Fruit fly (Drosophila melanogaster) whole organism, prepupa: ENCODE results near the gene Muted.

ENCODE experiments used
- Blimp-1 ChIP-seq: fragments of 200-800 bp; sonication (Bioruptor generic); optimal IDR thresholded peaks from 3 replicates; lab custom pipeline; 2017; ENCODE audit warnings: missing biosample characterization, missing genetic modification characterization, mild to moderate bottlenecking, moderate library complexity, missing genetic modification reagents
- CG10631 ChIP-seq: fragments of 200-800 bp; sonication (Bioruptor generic); optimal IDR thresholded peaks from 2 replicates; lab custom pipeline; 2016; ENCODE audit warnings: missing biosample characterization, missing genetic modification characterization
- CG11294 ChIP-seq: fragments of 200-800 bp; sonication (Bioruptor generic); IDR thresholded peaks from 2 replicates; pipeline ENCODE4 v1.3.6; 2022; ENCODE audit warnings: missing biosample characterization, missing genetic modification characterization
- CG11762 ChIP-seq: fragments of 200-800 bp; sonication (Bioruptor generic); optimal IDR thresholded peaks from 3 replicates; lab custom pipeline; 2016; ENCODE audit warnings: missing biosample characterization, missing genetic modification characterization; ENCODE audit not compliant: insufficient read depth
- CG11902 ChIP-seq: fragments of 200-800 bp; sonication (Bioruptor generic); optimal IDR thresholded peaks from 3 replicates; lab custom pipeline; 2016; ENCODE audit warnings: missing biosample characterization, missing genetic modification characterization
- CG16779 ChIP-seq: fragments of 200-800 bp; sonication (Bioruptor generic); optimal IDR thresholded peaks from 3 replicates; lab custom pipeline; 2017; ENCODE audit warnings: missing biosample characterization, mild to moderate bottlenecking, missing genetic modification characterization
- CG3032 ChIP-seq: fragments of 200-800 bp; optimal IDR thresholded peaks from 2 replicates; lab custom pipeline; 2019; ENCODE audit warnings: missing biosample characterization, mild to moderate bottlenecking, missing genetic modification characterization, moderate library complexity
- CG31627 ChIP-seq: fragments of 200-800 bp; sonication (Bioruptor generic); optimal IDR thresholded peaks from 3 replicates; lab custom pipeline; 2016; ENCODE audit warnings: missing biosample characterization, missing genetic modification characterization
- CG32006 ChIP-seq: fragments of 200-800 bp; sonication (Bioruptor generic); optimal IDR thresholded peaks from 3 replicates; lab custom pipeline; 2017; ENCODE audit warnings: missing biosample characterization, mild to moderate bottlenecking, missing genetic modification characterization
- CG4318 ChIP-seq: fragments of 200-800 bp; sonication (Bioruptor generic); optimal IDR thresholded peaks from 3 replicates; lab custom pipeline; 2017; ENCODE audit warnings: missing biosample characterization, mild to moderate bottlenecking, missing genetic modification characterization
- CG6163 ChIP-seq: fragments of 200-800 bp; sonication (Bioruptor generic); IDR thresholded peaks from 3 replicates; pipeline ENCODE4 v1.3.6; 2022; ENCODE audit warnings: missing biosample characterization, missing genetic modification characterization
- CG6808 ChIP-seq: fragments of 200-800 bp; sonication (Bioruptor generic); optimal IDR thresholded peaks from 3 replicates; lab custom pipeline; 2017; ENCODE audit warnings: missing biosample characterization, missing genetic modification characterization, mild to moderate bottlenecking, moderate library complexity, missing genetic modification reagents
- CG7368 ChIP-seq: fragments of 200-800 bp; sonication (Bioruptor generic); optimal IDR thresholded peaks from 3 replicates; lab custom pipeline; 2016; ENCODE audit warnings: missing biosample characterization, missing genetic modification characterization
- CG8119 ChIP-seq: fragments of 200-800 bp; sonication (Bioruptor generic); IDR thresholded peaks from 3 replicates; pipeline ENCODE4 v1.3.6; 2022; ENCODE audit warnings: missing biosample characterization, missing genetic modification characterization
- CG8319 ChIP-seq: fragments of 200-800 bp; sonication (Bioruptor generic); optimal IDR thresholded peaks from 3 replicates; lab custom pipeline; 2016; ENCODE audit warnings: missing biosample characterization, missing genetic modification characterization
- CG8632 ChIP-seq: fragments of 200-800 bp; sonication (Bioruptor generic); optimal IDR thresholded peaks from 3 replicates; lab custom pipeline; 2016; ENCODE audit warnings: missing biosample characterization, missing genetic modification characterization
- Eip75B ChIP-seq: fragments of 200-800 bp; sonication (Bioruptor generic); optimal IDR thresholded peaks from 3 replicates; lab custom pipeline; 2016; ENCODE audit warnings: missing biosample characterization, missing genetic modification characterization
- Eip78C ChIP-seq: fragments of 200-800 bp; sonication (Bioruptor generic); peaks from one replicate; lab custom pipeline; 2016; ENCODE audit warnings: missing biosample characterization, missing genetic modification characterization
- Eip93F ChIP-seq: fragments of 200-800 bp; sonication (Bioruptor generic); optimal IDR thresholded peaks from 2 replicates; lab custom pipeline; 2016; ENCODE audit warnings: missing biosample characterization, mild to moderate bottlenecking, missing genetic modification characterization
- Ets21C ChIP-seq: fragments of 200-800 bp; sonication (Bioruptor generic); optimal IDR thresholded peaks from 3 replicates; lab custom pipeline; 2016; ENCODE audit warnings: missing biosample characterization, missing genetic modification characterization
- Ets96B ChIP-seq: fragments of 200-800 bp; optimal IDR thresholded peaks from 2 replicates; lab custom pipeline; 2019; ENCODE audit warnings: missing biosample characterization, mild to moderate bottlenecking, missing genetic modification characterization, moderate library complexity
- Hr38 ChIP-seq: sonication (Bioruptor generic); optimal IDR thresholded peaks from 2 replicates; lab custom pipeline; 2016; ENCODE audit warnings: missing biosample characterization, missing genetic modification characterization
- Hr4 ChIP-seq: fragments of 200-800 bp; sonication (Bioruptor generic); optimal IDR thresholded peaks from 3 replicates; lab custom pipeline; 2016; ENCODE audit warnings: missing biosample characterization, missing genetic modification characterization
- Lpt ChIP-seq: fragments of 200-800 bp; sonication (Bioruptor generic); optimal IDR thresholded peaks from 3 replicates; lab custom pipeline; 2016; ENCODE audit warnings: missing biosample characterization, missing genetic modification characterization
- Met ChIP-seq: fragments of 200-800 bp; sonication (Bioruptor generic); optimal IDR thresholded peaks from 3 replicates; lab custom pipeline; 2016; ENCODE audit warnings: missing biosample characterization, missing genetic modification characterization
- OdsH ChIP-seq: fragments of 200-800 bp; sonication (Bioruptor generic); optimal IDR thresholded peaks from 3 replicates; lab custom pipeline; 2016; ENCODE audit warnings: missing biosample characterization, missing genetic modification characterization
- Smox ChIP-seq: fragments of 200-800 bp; sonication (Bioruptor generic); optimal IDR thresholded peaks from 3 replicates; lab custom pipeline; 2016; ENCODE audit warnings: missing biosample characterization, missing genetic modification characterization
- Sox102F ChIP-seq: fragments of 200-800 bp; sonication (Bioruptor generic); optimal IDR thresholded peaks from 2 replicates; lab custom pipeline; 2016; ENCODE audit warnings: missing biosample characterization, mild to moderate bottlenecking, missing genetic modification characterization
- Sox15 ChIP-seq: fragments of 200-800 bp; sonication (Bioruptor generic); optimal IDR thresholded peaks from 3 replicates; lab custom pipeline; 2016; ENCODE audit warnings: missing biosample characterization, missing genetic modification characterization
- achi ChIP-seq: fragments of 200-800 bp; sonication (Bioruptor generic); optimal IDR thresholded peaks from 3 replicates; lab custom pipeline; 2016; ENCODE audit warnings: missing biosample characterization, missing genetic modification characterization
- acj6 ChIP-seq: fragments of 200-800 bp; sonication (Bioruptor generic); optimal IDR thresholded peaks from 3 replicates; lab custom pipeline; 2016; ENCODE audit warnings: missing biosample characterization, missing genetic modification characterization
- dsx ChIP-seq: fragments of 200-800 bp; optimal IDR thresholded peaks from 3 replicates; lab custom pipeline; 2019; ENCODE audit warnings: missing biosample characterization, mild to moderate bottlenecking, missing genetic modification characterization, moderate library complexity; ENCODE audit not compliant: poor library complexity, severe bottlenecking
- eg ChIP-seq: fragments of 200-800 bp; sonication (Bioruptor generic); IDR thresholded peaks from 3 replicates; pipeline ENCODE4 v1.3.6; 2022; ENCODE audit warnings: missing biosample characterization, missing genetic modification characterization
- fd59A ChIP-seq: fragments of 200-800 bp; sonication (Bioruptor generic); optimal IDR thresholded peaks from 2 replicates; lab custom pipeline; 2017; ENCODE audit warnings: missing biosample characterization, mild to moderate bottlenecking, missing genetic modification characterization, missing genetic modification reagents
- fd85E ChIP-seq: fragments of 200-800 bp; sonication (Bioruptor generic); optimal IDR thresholded peaks from 3 replicates; lab custom pipeline; 2016; ENCODE audit warnings: missing biosample characterization, missing genetic modification characterization
- lz ChIP-seq: fragments of 200-800 bp; sonication (Bioruptor generic); optimal IDR thresholded peaks from 3 replicates; lab custom pipeline; 2016; ENCODE audit warnings: missing biosample characterization, missing genetic modification characterization
- pdm3 ChIP-seq: fragments of 200-800 bp; sonication (Bioruptor generic); optimal IDR thresholded peaks from 3 replicates; lab custom pipeline; 2016; ENCODE audit warnings: missing biosample characterization, missing genetic modification characterization
- salr ChIP-seq, 2 experiments: fragments of 200-800 bp; sonication (Bioruptor generic); optimal IDR thresholded peaks; 3 replicates each; lab custom pipeline; 2016 to 2018; ENCODE audit warnings: missing biosample characterization in 2 of 2, missing genetic modification characterization in 2 of 2, mild to moderate bottlenecking in 1 of 2
- spab ChIP-seq: fragments of 200-800 bp; sonication (Bioruptor generic); optimal IDR thresholded peaks from 2 replicates; lab custom pipeline; 2017; ENCODE audit warnings: missing biosample characterization, mild to moderate bottlenecking, missing genetic modification characterization, missing genetic modification reagents
- topi ChIP-seq: fragments of 200-800 bp; sonication (Bioruptor generic); optimal IDR thresholded peaks from 3 replicates; lab custom pipeline; 2016; ENCODE audit warnings: missing biosample characterization, missing genetic modification characterization

Gene Muted

dm6 chr3R:22400246-22400645 is 37.8 kb downstream of the Muted start (continued):
- TF ChIP-seq CG16779 (tag; lab: Kevin White, UChicago) (no peak), CG3032 (peak; percentile 50), Blimp-1 (GFP tag; lab: Kevin White, UChicago) (no peak), Ets96B (peak; percentile 38), Eip78C (GFP tag; lab: Kevin White, UChicago) (no peak), CG11762 (GFP tag; lab: Kevin White, UChicago) (peak; percentile 7), topi (no peak), CG8119 (GFP tag; lab: Robert Waterston, UW) (peak; percentile 64), CG6808 (GFP tag; lab: Kevin White, UChicago) (no peak), CG4318 (GFP tag; lab: Kevin White, UChicago) (peak; percentile 53), Lpt (GFP tag; lab: Kevin White, UChicago) (peak; percentile 42), Sox102F (GFP tag; lab: Kevin White, UChicago) (no peak), Hr4 (GFP tag; lab: Kevin White, UChicago) (no peak), CG11902 (GFP tag; lab: Kevin White, UChicago) (no peak), OdsH (GFP tag; lab: Kevin White, UChicago) (no peak), fd59A (GFP tag; lab: Kevin White, UChicago) (no peak), dsx (GFP tag; lab: Kevin White, UChicago) (peak; percentile 5), CG31627 (no peak), lz (GFP tag; lab: Kevin White, UChicago) (no peak), Ets21C (no peak), achi (GFP tag; lab: Kevin White, UChicago) (peak; percentile 44), CG10631 (GFP tag; lab: Kevin White, UChicago) (peak; percentile 47), Smox (GFP tag; lab: Kevin White, UChicago) (no peak), spab (GFP tag; lab: Kevin White, UChicago) (no peak)

dm6 chr3R:22402355-22402754 is 39.9 kb downstream of the Muted start, which contains the start of gene CG13856:
CG13856 (plus strand) TSS chr3R:22402655.
- TF ChIP-seq Sox15 (no peak), Met (no peak), Sox102F (GFP tag; lab: Kevin White, UChicago) (no peak), achi (GFP tag; lab: Kevin White, UChicago) (no peak), pdm3 (GFP tag; lab: Kevin White, UChicago) (no peak), CG11294 (no peak), eg (GFP tag; lab: Robert Waterston, UW) (no peak), Lpt (GFP tag; lab: Kevin White, UChicago) (no peak), Hr38 (no peak), Eip93F (GFP tag; lab: Kevin White, UChicago) (no peak), acj6 (no peak), CG6163 (GFP tag; lab: Robert Waterston, UW) (no peak), CG8632 (no peak), CG32006 (GFP tag; lab: Kevin White, UChicago) (no peak), fd85E (GFP tag; lab: Kevin White, UChicago) (no peak), fd59A (GFP tag; lab: Kevin White, UChicago) (no peak), CG8319 (no peak)

- TF ChIP-seq CG11762 (GFP tag; lab: Kevin White, UChicago) (no peak), Eip75B (GFP tag; lab: Kevin White, UChicago) (no peak), pdm3 (GFP tag; lab: Kevin White, UChicago) (no peak), Lpt (GFP tag; lab: Kevin White, UChicago) (no peak), Sox102F (GFP tag; lab: Kevin White, UChicago) (no peak), Hr38 (no peak), salr (GFP tag; optimal IDR thresholded peaks at IDR 0.05; lab: Kevin White, UChicago) (no peak), CG11294 (no peak), CG10631 (GFP tag; lab: Kevin White, UChicago) (no peak), CG32006 (GFP tag; lab: Kevin White, UChicago) (no peak), CG7368 (GFP tag; lab: Kevin White, UChicago) (no peak), acj6 (no peak)
Observed at dm6 chr3R:22405639-22406038, 43.2 kb downstream of the Muted start, which contains the start of gene CG13855. CG13855 (plus strand) TSS chr3R:22405939.
